Fruit fly (Drosophila melanogaster): ENCODE data around the gene Rpn12R.
A peak's percentile ranks its signal among the peaks of the same experiment; 100 is the strongest.

The Rpn12R gene

DNA sequence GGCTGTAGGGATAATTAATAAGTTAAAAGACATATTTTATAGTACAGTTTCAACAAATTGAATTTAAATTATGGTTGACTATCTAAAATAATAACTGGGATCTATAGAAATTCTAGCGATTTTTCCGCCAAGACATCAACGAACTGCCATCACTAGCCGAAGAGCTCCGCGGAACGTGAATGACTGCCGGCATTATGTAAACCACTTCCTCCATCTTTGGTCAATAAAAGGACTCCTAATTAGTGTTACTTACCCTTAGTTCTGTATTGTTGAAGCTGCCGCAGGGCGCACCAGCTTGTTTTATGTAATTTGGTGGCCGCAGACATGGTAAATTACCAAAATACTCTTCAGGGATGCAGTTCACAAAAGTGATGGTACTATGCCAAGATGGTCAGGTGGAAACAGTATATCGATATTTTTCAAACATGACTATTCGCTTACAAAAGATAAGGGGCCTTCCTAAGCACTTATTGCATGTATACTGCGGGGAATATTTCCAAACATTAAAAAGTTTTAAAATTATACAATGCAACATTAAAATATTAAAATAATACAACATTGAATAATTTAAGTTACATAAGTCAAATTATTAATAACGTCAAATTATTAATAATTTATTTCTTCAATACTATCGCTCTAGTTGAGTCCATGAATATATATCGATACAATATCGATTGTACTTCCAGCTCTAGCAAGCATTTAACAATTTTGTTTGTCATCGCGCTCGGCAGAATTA lies 42.9 kb downstream of the Rpn12R start, which contains the start of the genes mRpL39 and Prosbeta2 (continued):
- TF ChIP-seq CG10431 (GFP tag; optimal IDR thresholded peaks at IDR 0.05) (no peak), pan (optimal IDR thresholded peaks at IDR 0.05) (no peak), pan (GFP tag; optimal IDR thresholded peaks at IDR 0.05 in 1 of 2, IDR thresholded peaks at IDR 0.05 in 1 of 2) (peak in 1 of 2 experiments; percentile 78), CG3065 (GFP tag; optimal IDR thresholded peaks at IDR 0.05) (no peak), Dad (GFP tag; optimal IDR thresholded peaks at IDR 0.05) (no peak), CG10267 (tag; optimal IDR thresholded peaks at IDR 0.05) (peak; percentile 76), Asciz (GFP tag; optimal IDR thresholded peaks at IDR 0.05) (peak; percentile 52), Nf-YA (GFP tag; IDR thresholded peaks at IDR 0.05) (no peak), Side (GFP tag; optimal IDR thresholded peaks at IDR 0.05) (no peak), fru (optimal IDR thresholded peaks at IDR 0.05) (no peak), dpn (GFP tag; optimal IDR thresholded peaks at IDR 0.05) (no peak), hb (GFP tag; IDR thresholded peaks at IDR 0.05; ENCODE audit: partially characterized antibody) (peak; percentile 96), cas (GFP tag; IDR thresholded peaks at IDR 0.05) (no peak), org-1 (GFP tag; optimal IDR thresholded peaks at IDR 0.05) (no peak), Meics (GFP tag; optimal IDR thresholded peaks at IDR 0.05) (peak; percentile 16), Ptx1 (GFP tag; IDR thresholded peaks at IDR 0.05) (peak; percentile 81), disco-r (GFP tag; optimal IDR thresholded peaks at IDR 0.05) (no peak), toy (GFP tag; IDR thresholded peaks at IDR 0.05) (no peak), tio (GFP tag; optimal IDR thresholded peaks at IDR 0.05) (no peak), Lim3 (GFP tag; IDR thresholded peaks at IDR 0.05) (no peak), gt (GFP tag; IDR thresholded peaks at IDR 0.05) (no peak), YL-1 (GFP tag; optimal IDR thresholded peaks at IDR 0.05) (no peak), D19A (tag; optimal IDR thresholded peaks at IDR 0.05) (peak; percentile 68), Sox102F (GFP tag; optimal IDR thresholded peaks at IDR 0.05) (no peak), B-H1 (GFP tag; IDR thresholded peaks at IDR 0.05) (peak; percentile 47; the same call in 2 of the 3 replicates), Rfx (GFP tag; IDR thresholded peaks at IDR 0.05) (peak; percentile 75), CG17802 (tag; optimal IDR thresholded peaks at IDR 0.05) (no peak), CG6765 (GFP tag; optimal IDR thresholded peaks at IDR 0.05) (no peak), al (GFP tag; IDR thresholded peaks at IDR 0.05) (peak; percentile 70), eyg (GFP tag; optimal IDR thresholded peaks at IDR 0.05) (no peak), vvl (GFP tag; IDR thresholded peaks at IDR 0.05) (peak; percentile 83), CG6254 (GFP tag; optimal IDR thresholded peaks at IDR 0.05) (no peak), Hsf (GFP tag; optimal IDR thresholded peaks at IDR 0.05) (no peak), Camta (GFP tag; optimal IDR thresholded peaks at IDR 0.05) (no peak), pita (GFP tag; optimal IDR thresholded peaks at IDR 0.05) (no peak), Myb (GFP tag; optimal IDR thresholded peaks at IDR 0.05) (no peak), hth (optimal IDR thresholded peaks at IDR 0.05) (no peak), Hr51 (GFP tag; optimal IDR thresholded peaks at IDR 0.05) (no peak), CoRest (tag; optimal IDR thresholded peaks at IDR 0.05) (no peak), CG3407 (GFP tag; optimal IDR thresholded peaks at IDR 0.05) (no peak), CG18262 (tag; optimal IDR thresholded peaks at IDR 0.05) (peak; percentile 74), Rx (GFP tag; IDR thresholded peaks at IDR 0.05) (0 out of 2 replicates have a peak, but pooled peaks have one; percentile 27), CG34376 (GFP tag; optimal IDR thresholded peaks at IDR 0.05) (no peak), pfk (GFP tag; optimal IDR thresholded peaks at IDR 0.05) (no peak), CG4360 (GFP tag; IDR thresholded peaks at IDR 0.05) (no peak), CG18476 (GFP tag; optimal IDR thresholded peaks at IDR 0.05) (peak; percentile 22), CG2875 (GFP tag; optimal IDR thresholded peaks at IDR 0.05) (no peak), en (GFP tag; optimal IDR thresholded peaks at IDR 0.05) (no peak), PHDP (tag; optimal IDR thresholded peaks at IDR 0.05) (no peak), E2f1 (GFP tag; IDR thresholded peaks at IDR 0.05) (peak; percentile 68), Xbp1 (GFP tag; optimal IDR thresholded peaks at IDR 0.05) (no peak)
